Worm (Caenorhabditis elegans): ENCODE data around the gene tbx-9.

ce11 chrIII:10380640-10381039 is 39.0 kb upstream of the tbx-9 start:
- TF ChIP-seq eyg-1 (tag; optimal IDR thresholded peaks at IDR 0.05), result no peak
- TF ChIP-seq ama-1 (optimal IDR thresholded peaks at IDR 0.05), result no peak
- TF ChIP-seq unc-3 (GFP tag; conservative IDR thresholded peaks at IDR 0.05), result no peak
- TF ChIP-seq unc-3 (tag; optimal IDR thresholded peaks at IDR 0.05), result no peak
- TF ChIP-seq ceh-30 (tag; optimal IDR thresholded peaks at IDR 0.05), result no peak
- TF ChIP-seq unc-55 (GFP tag; optimal IDR thresholded peaks at IDR 0.05), result no peak
- TF ChIP-seq mec-3 (tag; optimal IDR thresholded peaks at IDR 0.05; ENCODE audit: borderline replicate concordance), result no peak
- TF ChIP-seq C08G9.2 (tag; optimal IDR thresholded peaks at IDR 0.05), result no peak
- no peak for TF ChIP-seq fkh-6 (tag; optimal IDR thresholded peaks at IDR 0.05)
- no peak for TF ChIP-seq nhr-11 (tag; optimal IDR thresholded peaks at IDR 0.05)
- no peak for TF ChIP-seq ceh-9 (tag; optimal IDR thresholded peaks at IDR 0.05)
- no peak for TF ChIP-seq hlh-6 (tag; optimal IDR thresholded peaks at IDR 0.05)
- TF ChIP-seq ceh-6 (GFP tag; optimal IDR thresholded peaks at IDR 0.05), result no peak
- no peak for TF ChIP-seq tbx-7 (tag; optimal IDR thresholded peaks at IDR 0.05)
